Worm (Caenorhabditis elegans) whole organism, L4 larva: Measurements from ENCODE around the gene ZK154.1.

Experiments used
- F26F4.8 ChIP-seq: fragments of 200-800 bp; sonication (Bioruptor generic); conservative IDR thresholded peaks from 2 replicates; pipeline ENCODE4 v1.3.6; 2022; ENCODE audit warnings: missing genetic modification characterization, missing compliant biosample characterization
- F37D6.2 ChIP-seq: sonication (generic microtip); optimal IDR thresholded peaks from 2 replicates; lab custom pipeline; 2016; ENCODE audit warnings: mild to moderate bottlenecking, missing genetic modification characterization, missing compliant biosample characterization
- F44E2.7 ChIP-seq: fragments of 200-800 bp; sonication (Bioruptor generic); IDR thresholded peaks from 2 replicates; pipeline ENCODE4 v2.1.2; 2022; ENCODE audit warnings: missing genetic modification characterization, missing compliant biosample characterization
- F49E8.2 ChIP-seq: sonication (generic microtip); optimal IDR thresholded peaks from 2 replicates; lab custom pipeline; 2016; ENCODE audit warnings: missing compliant biosample characterization, mild to moderate bottlenecking, missing genetic modification characterization, borderline replicate concordance
- R02D3.7 ChIP-seq: fragments of 150-350 bp; sonication (generic microtip); optimal IDR thresholded peaks from 3 replicates; lab custom pipeline; 2014; ENCODE audit warnings: missing biosample characterization, missing genetic modification characterization
- T20F7.1 ChIP-seq: fragments of 200-800 bp; sonication (Bioruptor generic); optimal IDR thresholded peaks from 2 replicates; lab custom pipeline; 2018; ENCODE audit warnings: mild to moderate bottlenecking, missing genetic modification characterization, missing compliant biosample characterization
- Y5F2A.4 ChIP-seq: fragments of 200-800 bp; sonication (Bioruptor generic); optimal IDR thresholded peaks from 2 replicates; lab custom pipeline; 2018; ENCODE audit warnings: mild to moderate bottlenecking, missing genetic modification characterization, missing compliant biosample characterization
- Y75B8A.6 ChIP-seq: fragments of 200-800 bp; sonication (Bioruptor generic); IDR thresholded peaks from 2 replicates; pipeline ENCODE4 v1.3.6; 2022; ENCODE audit warnings: missing genetic modification reagents, missing genetic modification characterization, missing compliant biosample characterization
- ZK337.2 ChIP-seq: fragments of 200-800 bp; sonication (Bioruptor generic); IDR thresholded peaks from 2 replicates; pipeline ENCODE4 v1.3.6; 2022; ENCODE audit warnings: missing genetic modification reagents, missing genetic modification characterization, missing compliant biosample characterization
- ZK546.5 ChIP-seq, 2 experiments: sonication (generic microtip); optimal IDR thresholded peaks; 2 replicates each; lab custom pipeline; 2017; ENCODE audit warnings: missing biosample characterization in 2 of 2, missing genetic modification characterization in 2 of 2
- aly-2 ChIP-seq: sonication (generic microtip); optimal IDR thresholded peaks from 2 replicates; lab custom pipeline; 2018; ENCODE audit warnings: missing biosample characterization, missing genetic modification characterization
- ama-1 ChIP-seq: fragments of 150-350 bp; optimal IDR thresholded peaks from 2 replicates; lab custom pipeline; 2014; ENCODE audit warnings: inconsistent platforms, mixed read lengths
- arid-1 ChIP-seq: fragments of 200-800 bp; sonication (Bioruptor generic); conservative IDR thresholded peaks from 2 replicates; pipeline ENCODE4 v1.3.6; 2022; ENCODE audit warnings: missing genetic modification reagents, missing genetic modification characterization, missing compliant biosample characterization
- ceh-20 ChIP-seq: fragments of 200-800 bp; sonication (Bioruptor generic); IDR thresholded peaks from 2 replicates; pipeline ENCODE4 v1.3.6; 2022; ENCODE audit warnings: missing genetic modification reagents, missing genetic modification characterization, missing compliant biosample characterization
- ceh-82 ChIP-seq: sonication (generic microtip); optimal IDR thresholded peaks from 2 replicates; lab custom pipeline; 2017; ENCODE audit warnings: missing biosample characterization, missing genetic modification characterization
- ces-1 ChIP-seq: fragments of 150-350 bp; sonication (generic microtip); optimal IDR thresholded peaks from 4 replicates; lab custom pipeline; 2014; ENCODE audit warnings: missing biosample characterization, missing genetic modification reagents, missing genetic modification characterization
- ctbp-1 ChIP-seq: fragments of 200-800 bp; sonication (Bioruptor generic); IDR thresholded peaks from 2 replicates; pipeline ENCODE4 v1.3.6; 2022; ENCODE audit warnings: missing genetic modification reagents, missing genetic modification characterization, missing compliant biosample characterization
- daf-12 ChIP-seq: fragments of 150-350 bp; optimal IDR thresholded peaks from 2 replicates; lab custom pipeline; 2014; ENCODE audit warnings: missing biosample characterization, missing genetic modification reagents, missing genetic modification characterization
- daf-16 ChIP-seq, 3 experiments: sonication (generic microtip); optimal IDR thresholded peaks; 2 replicates each; lab custom pipeline; 2016 to 2017; ENCODE audit warnings: missing genetic modification characterization in 3 of 3, missing genetic modification reagents in 3 of 3, mild to moderate bottlenecking in 2 of 3, missing compliant biosample characterization in 2 of 3, missing biosample characterization in 1 of 3, moderate library complexity in 1 of 3
- daf-19 ChIP-seq: fragments of 200-800 bp; sonication (Bioruptor generic); conservative IDR thresholded peaks from 2 replicates; pipeline ENCODE4 v1.3.6; 2022; ENCODE audit warnings: missing genetic modification characterization, missing compliant biosample characterization
- duxl-1 ChIP-seq: sonication (generic microtip); optimal IDR thresholded peaks from 2 replicates; lab custom pipeline; 2016; ENCODE audit warnings: mild to moderate bottlenecking, missing genetic modification characterization, moderate library complexity, missing compliant biosample characterization; ENCODE audit not compliant: poor library complexity
- egl-27 ChIP-seq: sonication (generic microtip); optimal IDR thresholded peaks from 3 replicates; lab custom pipeline; 2017; ENCODE audit warnings: missing biosample characterization, missing genetic modification reagents, missing genetic modification characterization
- lin-38 ChIP-seq: fragments of 200-800 bp; sonication (Bioruptor generic); IDR thresholded peaks from 2 replicates; pipeline ENCODE4 v1.3.6; 2022; ENCODE audit warnings: missing genetic modification reagents, missing genetic modification characterization, missing compliant biosample characterization
- lin-39 ChIP-seq: fragments of 150-350 bp; optimal IDR thresholded peaks from 2 replicates; lab custom pipeline; 2014; ENCODE audit warnings: missing biosample characterization, missing genetic modification reagents, missing genetic modification characterization
- lir-3 ChIP-seq: sonication (generic microtip); optimal IDR thresholded peaks from 2 replicates; lab custom pipeline; 2016; ENCODE audit warnings: mild to moderate bottlenecking, missing genetic modification characterization, missing compliant biosample characterization
- mdl-1 ChIP-seq, 2 experiments: fragments of 150-350 bp in 1 of 2; sonication (generic microtip) in 1 of 2; optimal IDR thresholded peaks; 2 replicates each; lab custom pipeline; 2014 to 2017; ENCODE audit warnings: missing biosample characterization in 2 of 2, missing genetic modification characterization in 2 of 2
- mdt-29 ChIP-seq: fragments of 200-800 bp; sonication (Bioruptor generic); IDR thresholded peaks from 2 replicates; pipeline ENCODE4 v1.3.6; 2022; ENCODE audit warnings: missing genetic modification reagents, missing genetic modification characterization, missing compliant biosample characterization
- mes-2 ChIP-seq: sonication (generic microtip); optimal IDR thresholded peaks from 2 replicates; lab custom pipeline; 2016; ENCODE audit warnings: missing genotype, mild to moderate bottlenecking, missing genetic modification characterization, missing compliant biosample characterization; ENCODE audit not compliant: poor library complexity, severe bottlenecking
- mxl-3 ChIP-seq: fragments of 200-800 bp; sonication (Bioruptor generic); optimal IDR thresholded peaks from 2 replicates; lab custom pipeline; 2018; ENCODE audit warnings: mild to moderate bottlenecking, missing genetic modification characterization, missing compliant biosample characterization
- nhr-10 ChIP-seq: fragments of 150-350 bp; optimal IDR thresholded peaks from 2 replicates; lab custom pipeline; 2014; ENCODE audit warnings: missing biosample characterization, missing genetic modification characterization
- nhr-11 ChIP-seq: fragments of 150-350 bp; optimal IDR thresholded peaks from 2 replicates; lab custom pipeline; 2014; ENCODE audit warnings: missing biosample characterization, missing genetic modification characterization
- nhr-237 ChIP-seq: sonication (generic microtip); optimal IDR thresholded peaks from 2 replicates; lab custom pipeline; 2017; ENCODE audit warnings: missing biosample characterization, missing genetic modification characterization
- nhr-25 ChIP-seq: sonication (generic microtip); optimal IDR thresholded peaks from 2 replicates; lab custom pipeline; 2017; ENCODE audit warnings: missing genetic modification characterization, mild to moderate bottlenecking, missing compliant biosample characterization, antibody characterized with exemption, moderate library complexity, borderline replicate concordance; ENCODE audit not compliant: insufficient read depth
- nhr-28 ChIP-seq: fragments of 150-350 bp; optimal IDR thresholded peaks from 2 replicates; lab custom pipeline; 2014; ENCODE audit warnings: missing biosample characterization, missing genetic modification characterization
- nhr-48 ChIP-seq: sonication (generic microtip); optimal IDR thresholded peaks from 2 replicates; lab custom pipeline; 2016; ENCODE audit warnings: mild to moderate bottlenecking, missing genetic modification characterization, missing compliant biosample characterization
- nhr-6 ChIP-seq: fragments of 150-350 bp; optimal IDR thresholded peaks from 2 replicates; lab custom pipeline; 2014; ENCODE audit warnings: missing biosample characterization, missing genetic modification characterization
- nhr-77 ChIP-seq: fragments of 150-350 bp; optimal IDR thresholded peaks from 2 replicates; lab custom pipeline; 2014; ENCODE audit warnings: missing biosample characterization, missing genetic modification characterization
- pha-4 ChIP-seq, 2 experiments: fragments of 150-350 bp in 1 of 2; fragments of 200-800 bp in 1 of 2; sonication (Bioruptor generic) in 1 of 2; IDR thresholded peaks in 1 of 2; optimal IDR thresholded peaks in 1 of 2; 2 replicates each; pipeline versions ENCODE4 v1.3.6 to Lab custom; 2014 to 2022; ENCODE audit warnings: missing genetic modification characterization in 2 of 2, missing genetic modification reagents in 2 of 2, missing biosample characterization in 1 of 2, missing compliant biosample characterization in 1 of 2
- pqm-1 ChIP-seq: sonication (generic microtip); optimal IDR thresholded peaks from 2 replicates; lab custom pipeline; 2017; ENCODE audit warnings: missing biosample characterization, missing genetic modification characterization
- saeg-2 ChIP-seq: fragments of 200-800 bp; sonication (Bioruptor generic); IDR thresholded peaks from 2 replicates; pipeline ENCODE4 v1.3.6; 2022; ENCODE audit warnings: missing genetic modification reagents, missing genetic modification characterization, missing compliant biosample characterization
- sdz-12 ChIP-seq: fragments of 200-800 bp; sonication (Bioruptor generic); optimal IDR thresholded peaks from 2 replicates; lab custom pipeline; 2018; ENCODE audit warnings: mild to moderate bottlenecking, missing genetic modification characterization, missing compliant biosample characterization
- skn-1 ChIP-seq: fragments of 150-350 bp; optimal IDR thresholded peaks from 2 replicates; lab custom pipeline; 2014; ENCODE audit warnings: missing biosample characterization, missing genetic modification characterization
- spr-1 ChIP-seq: sonication (generic microtip); optimal IDR thresholded peaks from 2 replicates; lab custom pipeline; 2016; ENCODE audit warnings: mild to moderate bottlenecking, missing genetic modification characterization, missing compliant biosample characterization
- tra-1 ChIP-seq: fragments of 200-800 bp; sonication (Bioruptor generic); IDR thresholded peaks from 2 replicates; pipeline ENCODE4 v1.3.6; 2022; ENCODE audit warnings: missing genetic modification reagents, missing genetic modification characterization, missing compliant biosample characterization
- unc-62 ChIP-seq, 3 experiments: fragments of 150-350 bp in 1 of 3; sonication (generic microtip); optimal IDR thresholded peaks in 2 of 3; peaks in 1 of 3; 1 replicate in 1 of 3; 2 replicates in 2 of 3; lab custom pipeline; 2014 to 2017; ENCODE audit warnings: missing biosample characterization in 3 of 3, missing genetic modification characterization in 3 of 3, missing genetic modification reagents in 3 of 3, missing genotype in 1 of 3
- vab-7 ChIP-seq: fragments of 200-800 bp; sonication (Bioruptor generic); IDR thresholded peaks from 2 replicates; pipeline ENCODE4 v1.3.6; 2022; ENCODE audit warnings: missing genetic modification reagents, missing genetic modification characterization, missing compliant biosample characterization
- zag-1 ChIP-seq: fragments of 150-350 bp; optimal IDR thresholded peaks from 2 replicates; lab custom pipeline; 2014; ENCODE audit warnings: missing biosample characterization, missing genetic modification characterization
- zfp-3 ChIP-seq: fragments of 200-800 bp; sonication (Bioruptor generic); conservative IDR thresholded peaks from 2 replicates; pipeline ENCODE4 v1.3.6; 2022; ENCODE audit warnings: missing genetic modification reagents, missing genetic modification characterization, missing compliant biosample characterization
- ztf-11 ChIP-seq: fragments of 150-350 bp; optimal IDR thresholded peaks from 2 replicates; lab custom pipeline; 2014; ENCODE audit warnings: missing biosample characterization, missing genetic modification characterization
- ztf-7 ChIP-seq: fragments of 150-350 bp; optimal IDR thresholded peaks from 2 replicates; lab custom pipeline; 2014; ENCODE audit warnings: missing biosample characterization, missing genetic modification characterization

ZK154.1 gene

DNA sequence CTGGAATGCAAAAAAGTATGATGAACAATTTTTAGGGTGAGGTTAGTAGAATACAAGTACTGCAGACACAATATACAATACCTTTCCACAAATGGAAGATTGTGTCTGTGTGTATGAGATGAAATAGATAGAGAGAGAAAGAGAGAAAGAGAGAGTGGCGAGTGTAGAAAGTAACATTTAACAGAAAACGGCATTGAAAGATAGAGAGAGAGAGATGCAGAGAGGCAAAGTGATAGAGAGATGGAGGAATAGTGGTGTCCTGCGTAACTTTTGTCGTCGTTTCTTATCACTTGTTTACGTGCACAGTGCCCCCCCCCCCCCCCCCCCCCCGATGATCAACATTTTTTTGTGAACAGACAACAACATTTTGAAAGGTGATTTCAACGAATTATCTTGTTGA is 35.4 kb downstream of the ZK154.1 start:
- TF ChIP-seq F26F4.8 (GFP tag; lab: Robert Waterston, UW) = no peak
- no peak for TF ChIP-seq F49E8.2
- no peak for TF ChIP-seq daf-16 (GFP tag; optimal IDR thresholded peaks at IDR 0.05; lab: Kevin White, UChicago)
- peak; percentile 74 for TF ChIP-seq daf-16 (tag; optimal IDR thresholded peaks at IDR 0.05; lab: Kevin White, UChicago)
- no peak for TF ChIP-seq F37D6.2 (tag; lab: Kevin White, UChicago)
- peak in 1 of 2 experiments; percentile 75 for TF ChIP-seq unc-62 (GFP tag; optimal IDR thresholded peaks at IDR 0.05 in 1 of 2; lab: Kevin White, UChicago)
- no peak for TF ChIP-seq unc-62 (tag; optimal IDR thresholded peaks at IDR 0.05; lab: Kevin White, UChicago)
- TF ChIP-seq nhr-237 (tag; lab: Kevin White, UChicago) = no peak
- no peak for TF ChIP-seq ama-1 (lab: Kevin White, UChicago)
- TF ChIP-seq zfp-3 (GFP tag; lab: Robert Waterston, UW) = no peak
- TF ChIP-seq ceh-82 (tag; lab: Kevin White, UChicago) = no peak
- TF ChIP-seq mdl-1 (tag; optimal IDR thresholded peaks at IDR 0.05; lab: Kevin White, UChicago) = peak in 1 of 2 experiments; percentile 51
- TF ChIP-seq T20F7.1 = no peak
- TF ChIP-seq nhr-77 (tag; lab: Kevin White, UChicago) = no peak
- no peak for TF ChIP-seq Y5F2A.4 (GFP tag; lab: Kevin White, UChicago)
- no peak for TF ChIP-seq duxl-1
- no peak for TF ChIP-seq mdt-29 (GFP tag; lab: Robert Waterston, UW)
- TF ChIP-seq mxl-3 = peak; percentile 22
- TF ChIP-seq ZK546.5 (tag; optimal IDR thresholded peaks at IDR 0.05; lab: Kevin White, UChicago) = no peak
- peak; percentile 65 for TF ChIP-seq nhr-6 (tag; lab: Kevin White, UChicago)
- TF ChIP-seq F44E2.7 = no peak
- TF ChIP-seq ztf-7 (tag; lab: Kevin White, UChicago) = peak; percentile 21
- TF ChIP-seq spr-1 (tag; lab: Kevin White, UChicago) = no peak
- no peak for TF ChIP-seq ZK337.2 (GFP tag; lab: Robert Waterston, UW)
- no peak for TF ChIP-seq lin-39 (tag; lab: Kevin White, UChicago)
- TF ChIP-seq saeg-2 (GFP tag; lab: Robert Waterston, UW) = no peak
- TF ChIP-seq ztf-11 (tag; lab: Kevin White, UChicago) = no peak
- TF ChIP-seq nhr-11 (tag; lab: Kevin White, UChicago) = no peak
- peak; percentile 89 for TF ChIP-seq nhr-28 (tag; lab: Kevin White, UChicago)
- no peak for TF ChIP-seq egl-27 (tag; lab: Kevin White, UChicago)
- TF ChIP-seq lin-38 (GFP tag; lab: Robert Waterston, UW) = no peak
- TF ChIP-seq vab-7 (GFP tag; lab: Robert Waterston, UW) = no peak
- TF ChIP-seq pqm-1 (tag; lab: Kevin White, UChicago) = peak; percentile 50
- TF ChIP-seq ceh-20 (GFP tag; lab: Robert Waterston, UW) = no peak
- no peak for TF ChIP-seq arid-1 (GFP tag; lab: Robert Waterston, UW)
- TF ChIP-seq zag-1 (tag; lab: Kevin White, UChicago) = no peak
- TF ChIP-seq aly-2 (tag; lab: Kevin White, UChicago) = no peak
- TF ChIP-seq daf-12 (tag; lab: Kevin White, UChicago) = no peak
- peak; percentile 24 for TF ChIP-seq nhr-10
- peak; percentile 44 for TF ChIP-seq nhr-48 (tag; lab: Kevin White, UChicago)
- no peak for TF ChIP-seq ces-1
- 0 out of 2 replicates have a peak, but pooled peaks have one; percentile 50 for TF ChIP-seq tra-1 (GFP tag; lab: Robert Waterston, UW)
- no peak for TF ChIP-seq R02D3.7
- TF ChIP-seq nhr-25 = no peak
- TF ChIP-seq sdz-12 (GFP tag; lab: Kevin White, UChicago) = no peak
- TF ChIP-seq pha-4 (GFP tag; IDR thresholded peaks at IDR 0.05; lab: Robert Waterston, UW) = peak; percentile 45; the same call in 1 of the 2 replicates
- TF ChIP-seq pha-4 (tag; optimal IDR thresholded peaks at IDR 0.05; lab: Kevin White, UChicago) = no peak
- TF ChIP-seq Y75B8A.6 (GFP tag; lab: Robert Waterston, UW) = no peak
- no peak for TF ChIP-seq skn-1 (tag; lab: Kevin White, UChicago)
- no peak for TF ChIP-seq ctbp-1 (GFP tag; lab: Robert Waterston, UW)
- peak; percentile 68 for TF ChIP-seq mes-2 (tag; lab: Kevin White, UChicago)
- no peak for TF ChIP-seq daf-19 (GFP tag; lab: Robert Waterston, UW)
- no peak for TF ChIP-seq lir-3 (tag; lab: Kevin White, UChicago)
